Fruit fly (Drosophila melanogaster): ENCODE results near the gene CG34292.

- TF ChIP-seq CG15336 (GFP tag; IDR thresholded peaks at IDR 0.05) (no peak), Eip75B (GFP tag; optimal IDR thresholded peaks at IDR 0.05) (no peak)
Observed at dm6 chr3R:27106134-27106694, 44.2 kb downstream of the CG34292 start, which contains the start of gene CAH9.
